Fruit fly (Drosophila melanogaster): ENCODE results near the gene Set.

The Set gene

DNA sequence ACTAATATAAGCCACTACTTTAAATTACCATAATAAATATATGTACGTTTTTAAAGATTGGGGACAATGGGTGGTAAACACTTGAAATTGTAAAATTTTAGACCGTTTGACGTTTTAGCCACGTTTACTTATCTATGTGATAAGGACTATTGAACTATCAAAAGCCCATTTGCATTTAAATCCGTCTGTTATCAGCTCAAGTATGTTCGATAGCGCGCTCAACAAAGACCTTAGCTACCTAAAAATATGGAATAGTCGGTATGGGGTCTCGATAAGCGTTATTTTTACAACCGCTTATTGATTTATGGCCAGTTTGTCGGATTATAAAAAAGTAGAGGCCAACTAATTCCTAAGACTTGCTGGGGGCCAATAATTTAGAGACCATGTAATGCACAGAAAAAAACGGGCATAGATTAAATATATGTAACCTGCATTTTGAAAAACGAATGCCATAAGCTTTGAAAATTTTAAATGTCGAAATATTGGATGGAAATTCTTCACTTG, 31.7 kb upstream of the Set start (continued):
- TF ChIP-seq HLH54F (GFP tag; optimal IDR thresholded peaks at IDR 0.05) (no peak), lilli (GFP tag; optimal IDR thresholded peaks at IDR 0.05) (no peak), MTF-1 (GFP tag; optimal IDR thresholded peaks at IDR 0.05; ENCODE audit: borderline replicate concordance) (no peak), chinmo (GFP tag; IDR thresholded peaks at IDR 0.05; ENCODE audit: partially characterized antibody) (no peak), cato (GFP tag; optimal IDR thresholded peaks at IDR 0.05; ENCODE audit: borderline replicate concordance) (no peak), unpg (GFP tag; optimal IDR thresholded peaks at IDR 0.05) (no peak), crc (GFP tag; optimal IDR thresholded peaks at IDR 0.05) (no peak), mld (GFP tag; IDR thresholded peaks at IDR 0.05; ENCODE audit: partially characterized antibody) (no peak), CG12391 (tag; optimal IDR thresholded peaks at IDR 0.05) (no peak), eve (GFP tag; optimal IDR thresholded peaks at IDR 0.05) (no peak), fd96Cb (tag; optimal IDR thresholded peaks at IDR 0.05) (no peak), Antp (GFP tag; optimal IDR thresholded peaks at IDR 0.05) (no peak), HHEX (GFP tag; optimal IDR thresholded peaks at IDR 0.05) (no peak), salm (tag; optimal IDR thresholded peaks at IDR 0.05) (peak; percentile 1), ewg (GFP tag; optimal IDR thresholded peaks at IDR 0.05) (no peak), stc (GFP tag; IDR thresholded peaks at IDR 0.05) (no peak), Elba2 (GFP tag; optimal IDR thresholded peaks at IDR 0.05) (no peak), CG15514 (GFP tag; optimal IDR thresholded peaks at IDR 0.05) (peak; percentile 3), CG10959 (GFP tag; IDR thresholded peaks at IDR 0.05) (no peak), CG6854 (GFP tag; optimal IDR thresholded peaks at IDR 0.05) (peak; percentile 20), CG7271 (tag; optimal IDR thresholded peaks at IDR 0.05) (no peak), CG12236 (GFP tag; optimal IDR thresholded peaks at IDR 0.05) (no peak), CG18764 (GFP tag; optimal IDR thresholded peaks at IDR 0.05) (no peak), org-1 (GFP tag; optimal IDR thresholded peaks at IDR 0.05) (no peak), CG34376 (GFP tag; optimal IDR thresholded peaks at IDR 0.05) (peak; percentile 91), ac (GFP tag; optimal IDR thresholded peaks at IDR 0.05) (no peak), dpn (GFP tag; optimal IDR thresholded peaks at IDR 0.05) (no peak), GATAe (GFP tag; conservative IDR thresholded peaks at IDR 0.05) (peak; percentile 32), CG15011 (GFP tag; optimal IDR thresholded peaks at IDR 0.05) (no peak), jing (GFP tag; optimal IDR thresholded peaks at IDR 0.05) (no peak), nerfin-1 (tag; optimal IDR thresholded peaks at IDR 0.05) (no peak), Camta (GFP tag; optimal IDR thresholded peaks at IDR 0.05) (no peak), sd (tag; optimal IDR thresholded peaks at IDR 0.05) (peak; percentile 97), CG10543 (GFP tag; optimal IDR thresholded peaks at IDR 0.05) (no peak), Sox100B (GFP tag; optimal IDR thresholded peaks at IDR 0.05) (no peak), bowl (GFP tag; IDR thresholded peaks at IDR 0.05) (no peak), row (GFP tag; IDR thresholded peaks at IDR 0.05) (no peak), ttk (GFP tag; IDR thresholded peaks at IDR 0.05) (no peak), rib (GFP tag; IDR thresholded peaks at IDR 0.05) (no peak), BtbVII (GFP tag; optimal IDR thresholded peaks at IDR 0.05) (no peak), grn (GFP tag; optimal IDR thresholded peaks at IDR 0.05) (peak; percentile 42), CG1792 (GFP tag; optimal IDR thresholded peaks at IDR 0.05) (no peak), CG12104 (GFP tag; optimal IDR thresholded peaks at IDR 0.05) (no peak), Lpt (GFP tag; optimal IDR thresholded peaks at IDR 0.05) (no peak), zf30C (GFP tag; optimal IDR thresholded peaks at IDR 0.05) (peak; percentile 34), al (GFP tag; IDR thresholded peaks at IDR 0.05) (no peak), Blimp-1 (GFP tag; optimal IDR thresholded peaks at IDR 0.05) (no peak), CG3281 (GFP tag; optimal IDR thresholded peaks at IDR 0.05) (peak; percentile 12), CG6175 (GFP tag; IDR thresholded peaks at IDR 0.05) (no peak), phol (tag; optimal IDR thresholded peaks at IDR 0.05) (no peak), CG11247 (GFP tag; IDR thresholded peaks at IDR 0.05) (no peak)

Data from whole organism, embryonic.